Fruit fly (Drosophila melanogaster) whole organism: ENCODE measurements around the gene BtbVII.

ENCODE experiments used
- CG8478 ChIP-seq: fragments of >200 bp; optimal IDR thresholded peaks from 2 replicates; lab custom pipeline; 2018; ENCODE audit warnings: inconsistent platforms
- psq ChIP-seq: fragments of >200 bp; optimal IDR thresholded peaks from 2 replicates; lab custom pipeline; 2017
- usp ChIP-seq: fragments of >200 bp; optimal IDR thresholded peaks from 2 replicates; lab custom pipeline; 2017; ENCODE audit warnings: missing biosample characterization, missing genetic modification characterization, mixed read lengths

DNA sequence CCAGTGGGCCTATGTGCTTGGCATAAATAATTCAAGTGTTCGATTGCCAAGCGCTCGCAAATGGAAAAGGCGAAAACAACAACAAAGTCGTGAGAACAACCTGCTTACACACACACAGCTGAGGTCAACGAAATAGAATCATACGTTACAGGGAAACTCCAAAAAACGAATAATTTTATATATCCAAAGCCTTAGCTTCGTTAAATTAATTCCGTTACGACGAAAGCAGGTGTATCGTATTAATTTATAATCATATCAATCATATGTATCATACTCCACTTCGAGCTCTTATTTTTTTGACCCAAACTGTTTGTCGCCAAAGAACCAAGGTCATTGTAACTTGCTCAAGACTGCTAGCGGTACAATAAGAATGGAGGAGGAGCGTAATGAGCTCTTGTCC is 31.0 kb downstream of the BtbVII start:
- TF ChIP-seq CG8478 (no peak), psq (lab: Kevin White, UChicago) (no peak), usp (no peak)
